Worm (Caenorhabditis elegans): ENCODE results near the gene grwd-1.

Gene grwd-1

ce11 chrIII:5165745-5166144 is 12.5 kb downstream of the grwd-1 start:
- TF ChIP-seq nhr-12 (tag; optimal IDR thresholded peaks at IDR 0.05) (no peak), snpc-4 (tag; optimal IDR thresholded peaks at IDR 0.05) (no peak), elt-2 (tag; optimal IDR thresholded peaks at IDR 0.05) (no peak), nhr-25 (tag; optimal IDR thresholded peaks at IDR 0.05) (peak; percentile 29), nhr-43 (tag; optimal IDR thresholded peaks at IDR 0.05; ENCODE audit: poor library complexity, severe bottlenecking) (peak; percentile 68), ceh-82 (tag; optimal IDR thresholded peaks at IDR 0.05) (no peak), elt-3 (tag; optimal IDR thresholded peaks at IDR 0.05) (no peak), nfya-1 (tag; optimal IDR thresholded peaks at IDR 0.05; ENCODE audit: insufficient read depth) (no peak), daf-12 (tag; optimal IDR thresholded peaks at IDR 0.05) (no peak), pqm-1 (tag; optimal IDR thresholded peaks at IDR 0.05) (no peak), unc-62 (GFP tag; optimal IDR thresholded peaks at IDR 0.05) (no peak), zag-1 (tag; optimal IDR thresholded peaks at IDR 0.05) (no peak)

- TF ChIP-seq daf-12 (tag; optimal IDR thresholded peaks at IDR 0.05) (no peak), nhr-28 (tag; optimal IDR thresholded peaks at IDR 0.05) (no peak), elt-1 (tag; optimal IDR thresholded peaks at IDR 0.05) (no peak), aly-2 (tag; optimal IDR thresholded peaks at IDR 0.05) (no peak)
These were observed 16.4 kb downstream of the grwd-1 start, which contains the start of gene ulp-1 for ce11 chrIII:5169699-5170098. Gene ulp-1, minus strand, starts transcription at chrIII:5169799.

ce11 chrIII:5171945-5172344 is 18.7 kb downstream of the grwd-1 start, which contains the start of gene prp-19:
Gene prp-19, minus strand, starts transcription at chrIII:5172045.
- no peak for TF ChIP-seq sea-2 (GFP tag; optimal IDR thresholded peaks at IDR 0.05)
- no peak for TF ChIP-seq ztf-11 (tag; optimal IDR thresholded peaks at IDR 0.05)
- TF ChIP-seq nhr-11 (tag; optimal IDR thresholded peaks at IDR 0.05), result no peak
- TF ChIP-seq nhr-76 (tag; optimal IDR thresholded peaks at IDR 0.05), result no peak
- TF ChIP-seq pqm-1 (tag; optimal IDR thresholded peaks at IDR 0.05), result no peak
- TF ChIP-seq elt-1 (tag; optimal IDR thresholded peaks at IDR 0.05), result no peak
- TF ChIP-seq nhr-43 (tag; optimal IDR thresholded peaks at IDR 0.05; ENCODE audit: poor library complexity, severe bottlenecking), result no peak
- no peak for TF ChIP-seq elt-2 (tag; optimal IDR thresholded peaks at IDR 0.05)
- TF ChIP-seq zag-1 (tag; optimal IDR thresholded peaks at IDR 0.05), result no peak
- TF ChIP-seq snpc-4 (tag; optimal IDR thresholded peaks at IDR 0.05), result no peak
- TF ChIP-seq jun-1 (tag; optimal IDR thresholded peaks at IDR 0.05), result no peak
- no peak for TF ChIP-seq mml-1 (tag; optimal IDR thresholded peaks at IDR 0.05)
- TF ChIP-seq skn-1 (tag; optimal IDR thresholded peaks at IDR 0.05), result no peak
- TF ChIP-seq ceh-28 (tag; optimal IDR thresholded peaks at IDR 0.05), result no peak
- TF ChIP-seq nhr-77 (tag; optimal IDR thresholded peaks at IDR 0.05), result no peak
- TF ChIP-seq ztf-4 (tag; optimal IDR thresholded peaks at IDR 0.05), result no peak
- TF ChIP-seq R02D3.7 (tag; optimal IDR thresholded peaks at IDR 0.05), result no peak

DNA sequence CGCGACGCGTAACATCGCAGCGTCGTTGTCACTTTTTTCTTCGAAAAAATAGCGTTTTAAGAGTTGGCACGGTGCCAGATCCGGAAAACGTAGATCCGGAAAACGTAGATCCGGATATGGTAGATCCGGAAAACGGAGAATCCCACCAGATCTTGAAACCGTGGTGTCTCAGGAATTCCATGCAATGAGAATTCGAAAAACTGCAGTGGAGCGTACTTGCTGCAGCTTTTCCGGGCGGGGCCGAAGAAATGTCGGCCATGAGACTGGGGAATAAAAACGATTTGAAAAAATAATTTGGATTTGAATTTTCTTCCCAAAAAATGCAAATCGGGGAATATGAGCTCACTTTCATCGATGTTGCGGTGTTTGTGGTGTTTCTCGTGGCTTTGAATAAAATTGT is 19.2 kb downstream of the grwd-1 start, which contains the start of gene K10D2.5:
Gene K10D2.5 (plus strand): TSS at position 251 of the 400 bp plus-strand sequence.
- peak; percentile 84 for TF ChIP-seq R02D3.7 (tag; optimal IDR thresholded peaks at IDR 0.05)
- TF ChIP-seq daf-12 (tag; optimal IDR thresholded peaks at IDR 0.05), result no peak
- no peak for TF ChIP-seq nhr-28 (tag; optimal IDR thresholded peaks at IDR 0.05)
- TF ChIP-seq mml-1 (tag; optimal IDR thresholded peaks at IDR 0.05), result no peak
- no peak for TF ChIP-seq aly-2 (tag; optimal IDR thresholded peaks at IDR 0.05)
- peak; percentile 44 for TF ChIP-seq hmg-11 (tag; optimal IDR thresholded peaks at IDR 0.05)
- no peak for TF ChIP-seq ceh-16 (tag; optimal IDR thresholded peaks at IDR 0.05)
- peak; percentile 49 for TF ChIP-seq jun-1 (tag; optimal IDR thresholded peaks at IDR 0.05)
- no peak for TF ChIP-seq fos-1 (tag; optimal IDR thresholded peaks at IDR 0.05)
- TF ChIP-seq elt-1 (tag; optimal IDR thresholded peaks at IDR 0.05), result no peak
- TF ChIP-seq ceh-82 (tag; optimal IDR thresholded peaks at IDR 0.05), result peak; percentile 70
- TF ChIP-seq nhr-23 (tag; optimal IDR thresholded peaks at IDR 0.05), result peak; percentile 90
- peak; percentile 0 for TF ChIP-seq egl-27 (tag; optimal IDR thresholded peaks at IDR 0.05)
- no peak for TF ChIP-seq nhr-237 (tag; optimal IDR thresholded peaks at IDR 0.05)
- TF ChIP-seq tbx-2 (tag; optimal IDR thresholded peaks at IDR 0.05), result peak; percentile 14
- no peak for TF ChIP-seq ztf-11 (tag; optimal IDR thresholded peaks at IDR 0.05)
- peak; percentile 95 for TF ChIP-seq lin-39 (tag; optimal IDR thresholded peaks at IDR 0.05)
- peak in 1 of 3 experiments; percentile 7 for TF ChIP-seq elt-3 (tag; optimal IDR thresholded peaks at IDR 0.05)
- no peak for TF ChIP-seq unc-39 (tag; optimal IDR thresholded peaks at IDR 0.05)
- no peak for TF ChIP-seq nhr-12 (tag; optimal IDR thresholded peaks at IDR 0.05)
- peak; percentile 99 for TF ChIP-seq lin-15B (tag; optimal IDR thresholded peaks at IDR 0.05)
- TF ChIP-seq pqm-1 (tag; optimal IDR thresholded peaks at IDR 0.05), result peak; percentile 58
- TF ChIP-seq ztf-4 (tag; optimal IDR thresholded peaks at IDR 0.05), result no peak
- no peak for TF ChIP-seq nhr-67 (tag; optimal IDR thresholded peaks at IDR 0.05)
- peak; percentile 74 for TF ChIP-seq nhr-11 (tag; optimal IDR thresholded peaks at IDR 0.05)
- TF ChIP-seq sea-2 (GFP tag; optimal IDR thresholded peaks at IDR 0.05), result no peak
- peak; percentile 55 for TF ChIP-seq elt-2 (tag; optimal IDR thresholded peaks at IDR 0.05)
- no peak for TF ChIP-seq eor-1 (tag; optimal IDR thresholded peaks at IDR 0.05)
- TF ChIP-seq skn-1 (tag; optimal IDR thresholded peaks at IDR 0.05), result peak; percentile 79
- TF ChIP-seq nhr-25 (tag; optimal IDR thresholded peaks at IDR 0.05), result peak; percentile 89
- peak; percentile 95 for TF ChIP-seq nhr-43 (tag; optimal IDR thresholded peaks at IDR 0.05; ENCODE audit: poor library complexity, severe bottlenecking)
- TF ChIP-seq pha-4 (tag; optimal IDR thresholded peaks at IDR 0.05), result peak; percentile 91
- no peak for TF ChIP-seq fkh-2 (tag; optimal IDR thresholded peaks at IDR 0.05)
- TF ChIP-seq nhr-76 (tag; optimal IDR thresholded peaks at IDR 0.05), result no peak
- TF ChIP-seq lsy-12 (tag; optimal IDR thresholded peaks at IDR 0.05), result peak; percentile 85
- TF ChIP-seq ama-1 (optimal IDR thresholded peaks at IDR 0.05), result peak; percentile 46
- TF ChIP-seq ceh-28 (tag; optimal IDR thresholded peaks at IDR 0.05), result peak; percentile 73
- peak; percentile 39 for TF ChIP-seq nhr-77 (tag; optimal IDR thresholded peaks at IDR 0.05)
- TF ChIP-seq egl-5 (tag; optimal IDR thresholded peaks at IDR 0.05), result peak; percentile 74
- no peak for TF ChIP-seq mdl-1 (tag; optimal IDR thresholded peaks at IDR 0.05)
